Worm (Caenorhabditis elegans) whole organism, L4 larva: ENCODE data around the gene F32D1.7.

Experiments
- D1046.2 ChIP-seq: fragments of 200-800 bp; sonication (Bioruptor generic); IDR thresholded peaks from 2 replicates; pipeline ENCODE4 v1.3.6; 2022; ENCODE audit warnings: missing genetic modification characterization, missing compliant biosample characterization
- F26F4.8 ChIP-seq: fragments of 200-800 bp; sonication (Bioruptor generic); conservative IDR thresholded peaks from 2 replicates; pipeline ENCODE4 v1.3.6; 2022; ENCODE audit warnings: missing genetic modification characterization, missing compliant biosample characterization
- F37D6.2 ChIP-seq: sonication (generic microtip); optimal IDR thresholded peaks from 2 replicates; lab custom pipeline; 2016; ENCODE audit warnings: mild to moderate bottlenecking, missing genetic modification characterization, missing compliant biosample characterization
- F44E2.7 ChIP-seq: fragments of 200-800 bp; sonication (Bioruptor generic); IDR thresholded peaks from 2 replicates; pipeline ENCODE4 v2.1.2; 2022; ENCODE audit warnings: missing genetic modification characterization, missing compliant biosample characterization
- R02D3.7 ChIP-seq: fragments of 150-350 bp; sonication (generic microtip); optimal IDR thresholded peaks from 3 replicates; lab custom pipeline; 2014; ENCODE audit warnings: missing biosample characterization, missing genetic modification characterization
- T20F7.1 ChIP-seq: fragments of 200-800 bp; sonication (Bioruptor generic); optimal IDR thresholded peaks from 2 replicates; lab custom pipeline; 2018; ENCODE audit warnings: mild to moderate bottlenecking, missing genetic modification characterization, missing compliant biosample characterization
- T26A8.4 ChIP-seq: fragments of 200-800 bp; sonication (Bioruptor generic); IDR thresholded peaks from 2 replicates; pipeline ENCODE4 v1.3.6; 2022; ENCODE audit warnings: missing genetic modification characterization, missing compliant biosample characterization
- Y105C5A.15 ChIP-seq: fragments of 200-800 bp; sonication (Bioruptor generic); IDR thresholded peaks from 2 replicates; pipeline ENCODE4 v1.3.6; 2022; ENCODE audit warnings: missing genetic modification characterization, missing compliant biosample characterization
- Y5F2A.4 ChIP-seq: fragments of 200-800 bp; sonication (Bioruptor generic); optimal IDR thresholded peaks from 2 replicates; lab custom pipeline; 2018; ENCODE audit warnings: mild to moderate bottlenecking, missing genetic modification characterization, missing compliant biosample characterization
- aly-2 ChIP-seq: sonication (generic microtip); optimal IDR thresholded peaks from 2 replicates; lab custom pipeline; 2018; ENCODE audit warnings: missing biosample characterization, missing genetic modification characterization
- attf-4 ChIP-seq: sonication (generic microtip); optimal IDR thresholded peaks from 3 replicates; lab custom pipeline; 2017; ENCODE audit warnings: missing biosample characterization, missing genetic modification characterization
- ceh-20 ChIP-seq: fragments of 200-800 bp; sonication (Bioruptor generic); IDR thresholded peaks from 2 replicates; pipeline ENCODE4 v1.3.6; 2022; ENCODE audit warnings: missing genetic modification reagents, missing genetic modification characterization, missing compliant biosample characterization
- ceh-32 ChIP-seq: sonication (generic microtip); optimal IDR thresholded peaks from 2 replicates; lab custom pipeline; 2016; ENCODE audit warnings: mild to moderate bottlenecking, missing genetic modification characterization, missing compliant biosample characterization; ENCODE audit not compliant: poor library complexity
- ces-1 ChIP-seq: fragments of 150-350 bp; sonication (generic microtip); optimal IDR thresholded peaks from 4 replicates; lab custom pipeline; 2014; ENCODE audit warnings: missing biosample characterization, missing genetic modification reagents, missing genetic modification characterization
- daf-16 ChIP-seq, 3 experiments: sonication (generic microtip); optimal IDR thresholded peaks; 2 replicates each; lab custom pipeline; 2016 to 2017; ENCODE audit warnings: missing genetic modification characterization in 3 of 3, missing genetic modification reagents in 3 of 3, mild to moderate bottlenecking in 2 of 3, missing compliant biosample characterization in 2 of 3, missing biosample characterization in 1 of 3, moderate library complexity in 1 of 3
- dmd-8 ChIP-seq: fragments of 200-800 bp; sonication (Bioruptor generic); IDR thresholded peaks from 2 replicates; pipeline ENCODE4 v1.3.6; 2022; ENCODE audit warnings: missing genetic modification characterization, missing compliant biosample characterization
- dve-1 ChIP-seq: sonication (generic microtip); optimal IDR thresholded peaks from 2 replicates; lab custom pipeline; 2017; ENCODE audit warnings: antibody characterized with exemption, mild to moderate bottlenecking, missing genetic modification characterization, missing compliant biosample characterization; ENCODE audit not compliant: insufficient read depth
- fkh-10 ChIP-seq: fragments of 150-350 bp; optimal IDR thresholded peaks from 2 replicates; lab custom pipeline; 2014; ENCODE audit warnings: missing biosample characterization, missing genetic modification reagents, missing genetic modification characterization
- hif-1 ChIP-seq, 2 experiments: sonication (generic microtip); optimal IDR thresholded peaks; 2 replicates each; lab custom pipeline; 2016 to 2017; ENCODE audit warnings: missing compliant biosample characterization in 2 of 2, missing genetic modification characterization in 2 of 2, missing genetic modification reagents in 2 of 2, missing genotype in 2 of 2, mild to moderate bottlenecking in 1 of 2
- hlh-11 ChIP-seq: fragments of 200-800 bp; sonication (Bioruptor generic); optimal IDR thresholded peaks from 2 replicates; lab custom pipeline; 2018; ENCODE audit warnings: mild to moderate bottlenecking, missing genetic modification characterization, missing compliant biosample characterization
- hlh-30 ChIP-seq: sonication (generic microtip); optimal IDR thresholded peaks from 2 replicates; lab custom pipeline; 2017; ENCODE audit warnings: antibody characterized with exemption, mild to moderate bottlenecking, missing genetic modification characterization, missing compliant biosample characterization; ENCODE audit not compliant: insufficient read depth
- lin-1 ChIP-seq: fragments of 200-800 bp; sonication (Bioruptor generic); IDR thresholded peaks from 2 replicates; pipeline ENCODE4 v1.3.6; 2022; ENCODE audit warnings: missing genetic modification reagents, missing genetic modification characterization, missing compliant biosample characterization
- lin-13 ChIP-seq: fragments of 150-350 bp; optimal IDR thresholded peaks from 2 replicates; lab custom pipeline; 2014; ENCODE audit warnings: missing biosample characterization, missing genetic modification reagents, missing genetic modification characterization
- lin-15B ChIP-seq: fragments of 150-350 bp; sonication (generic microtip); optimal IDR thresholded peaks from 3 replicates; lab custom pipeline; 2014; ENCODE audit warnings: missing biosample characterization, missing genetic modification characterization
- lin-39 ChIP-seq: fragments of 150-350 bp; optimal IDR thresholded peaks from 2 replicates; lab custom pipeline; 2014; ENCODE audit warnings: missing biosample characterization, missing genetic modification reagents, missing genetic modification characterization
- lir-3 ChIP-seq: sonication (generic microtip); optimal IDR thresholded peaks from 2 replicates; lab custom pipeline; 2016; ENCODE audit warnings: mild to moderate bottlenecking, missing genetic modification characterization, missing compliant biosample characterization
- lsy-2 ChIP-seq, 2 experiments: fragments of 150-350 bp in 1 of 2; sonication (generic microtip) in 1 of 2; optimal IDR thresholded peaks; 2 replicates each; lab custom pipeline; 2014 to 2017; ENCODE audit warnings: missing biosample characterization in 2 of 2, missing genetic modification characterization in 2 of 2
- madf-5 ChIP-seq, 2 experiments: fragments of 200-800 bp; sonication (Bioruptor generic); IDR thresholded peaks; 2 replicates each; pipeline ENCODE4 v1.3.6; 2022; ENCODE audit warnings: missing compliant biosample characterization in 2 of 2, missing genetic modification characterization in 2 of 2
- madf-9 ChIP-seq: fragments of 200-800 bp; sonication (Bioruptor generic); conservative IDR thresholded peaks from 2 replicates; pipeline ENCODE4 v1.3.6; 2022; ENCODE audit warnings: missing genetic modification reagents, missing genetic modification characterization, missing compliant biosample characterization
- mdl-1 ChIP-seq, 2 experiments: fragments of 150-350 bp in 1 of 2; sonication (generic microtip) in 1 of 2; optimal IDR thresholded peaks; 2 replicates each; lab custom pipeline; 2014 to 2017; ENCODE audit warnings: missing biosample characterization in 2 of 2, missing genetic modification characterization in 2 of 2
- mdt-29 ChIP-seq: fragments of 200-800 bp; sonication (Bioruptor generic); IDR thresholded peaks from 2 replicates; pipeline ENCODE4 v1.3.6; 2022; ENCODE audit warnings: missing genetic modification reagents, missing genetic modification characterization, missing compliant biosample characterization
- nhr-102 ChIP-seq: sonication (generic microtip); optimal IDR thresholded peaks from 2 replicates; lab custom pipeline; 2016; ENCODE audit warnings: mild to moderate bottlenecking, missing genetic modification characterization, moderate library complexity, missing compliant biosample characterization
- nhr-11 ChIP-seq: fragments of 150-350 bp; optimal IDR thresholded peaks from 2 replicates; lab custom pipeline; 2014; ENCODE audit warnings: missing biosample characterization, missing genetic modification characterization
- nhr-111 ChIP-seq: fragments of 200-800 bp; sonication (Bioruptor generic); optimal IDR thresholded peaks from 2 replicates; lab custom pipeline; 2018; ENCODE audit warnings: mild to moderate bottlenecking, missing genetic modification characterization, missing compliant biosample characterization
- nhr-25 ChIP-seq: sonication (generic microtip); optimal IDR thresholded peaks from 2 replicates; lab custom pipeline; 2017; ENCODE audit warnings: missing genetic modification characterization, mild to moderate bottlenecking, missing compliant biosample characterization, antibody characterized with exemption, moderate library complexity, borderline replicate concordance; ENCODE audit not compliant: insufficient read depth
- nhr-41 ChIP-seq: fragments of 200-800 bp; sonication (Bioruptor generic); IDR thresholded peaks from 2 replicates; pipeline ENCODE4 v1.3.6; 2022; ENCODE audit warnings: missing genetic modification reagents, missing genetic modification characterization, missing compliant biosample characterization
- nhr-48 ChIP-seq: sonication (generic microtip); optimal IDR thresholded peaks from 2 replicates; lab custom pipeline; 2016; ENCODE audit warnings: mild to moderate bottlenecking, missing genetic modification characterization, missing compliant biosample characterization
- nhr-6 ChIP-seq: fragments of 150-350 bp; optimal IDR thresholded peaks from 2 replicates; lab custom pipeline; 2014; ENCODE audit warnings: missing biosample characterization, missing genetic modification characterization
- pqm-1 ChIP-seq: sonication (generic microtip); optimal IDR thresholded peaks from 2 replicates; lab custom pipeline; 2017; ENCODE audit warnings: missing biosample characterization, missing genetic modification characterization
- sdz-12 ChIP-seq: fragments of 200-800 bp; sonication (Bioruptor generic); optimal IDR thresholded peaks from 2 replicates; lab custom pipeline; 2018; ENCODE audit warnings: mild to moderate bottlenecking, missing genetic modification characterization, missing compliant biosample characterization
- skn-1 ChIP-seq: fragments of 150-350 bp; optimal IDR thresholded peaks from 2 replicates; lab custom pipeline; 2014; ENCODE audit warnings: missing biosample characterization, missing genetic modification characterization
- snpc-1.2 ChIP-seq: fragments of 200-800 bp; sonication (Bioruptor generic); IDR thresholded peaks from 2 replicates; pipeline ENCODE4 v1.3.6; 2022; ENCODE audit warnings: missing genetic modification reagents, missing genetic modification characterization, missing compliant biosample characterization
- snpc-4 ChIP-seq: fragments of 150-350 bp; optimal IDR thresholded peaks from 2 replicates; lab custom pipeline; 2014; ENCODE audit warnings: missing biosample characterization, missing genetic modification characterization
- tra-1 ChIP-seq: fragments of 200-800 bp; sonication (Bioruptor generic); IDR thresholded peaks from 2 replicates; pipeline ENCODE4 v1.3.6; 2022; ENCODE audit warnings: missing genetic modification reagents, missing genetic modification characterization, missing compliant biosample characterization
- vab-7 ChIP-seq: fragments of 200-800 bp; sonication (Bioruptor generic); IDR thresholded peaks from 2 replicates; pipeline ENCODE4 v1.3.6; 2022; ENCODE audit warnings: missing genetic modification reagents, missing genetic modification characterization, missing compliant biosample characterization
- zip-11 ChIP-seq: fragments of 200-800 bp; sonication (Bioruptor generic); IDR thresholded peaks from 2 replicates; pipeline ENCODE4 v1.3.6; 2022; ENCODE audit warnings: missing genetic modification characterization, missing compliant biosample characterization
- zip-2 ChIP-seq: fragments of 150-350 bp; optimal IDR thresholded peaks from 2 replicates; lab custom pipeline; 2014; ENCODE audit warnings: missing biosample characterization, missing genetic modification characterization
- ztf-11 ChIP-seq: fragments of 150-350 bp; optimal IDR thresholded peaks from 2 replicates; lab custom pipeline; 2014; ENCODE audit warnings: missing biosample characterization, missing genetic modification characterization

The F32D1.7 gene

ce11 chrV:4356047-4356612 is 19.8 kb downstream of the F32D1.7 start:
- TF ChIP-seq hlh-11 (tag; lab: Kevin White, UChicago), result no peak
- TF ChIP-seq dve-1 (tag; lab: Kevin White, UChicago), result no peak
- TF ChIP-seq lin-13 (GFP tag; lab: Kevin White, UChicago), result no peak
- TF ChIP-seq hif-1 (tag; optimal IDR thresholded peaks at IDR 0.05; lab: Kevin White, UChicago), result no peak
- TF ChIP-seq lin-1 (GFP tag; lab: Robert Waterston, UW), result no peak
- no peak for TF ChIP-seq nhr-6 (tag; lab: Kevin White, UChicago)
- TF ChIP-seq snpc-1.2, result no peak
- no peak for TF ChIP-seq fkh-10 (GFP tag; lab: Kevin White, UChicago)
- no peak for TF ChIP-seq Y5F2A.4 (GFP tag; lab: Kevin White, UChicago)
- TF ChIP-seq lin-15B (tag; lab: Kevin White, UChicago), result no peak
- TF ChIP-seq lir-3, result no peak
- TF ChIP-seq ztf-11 (tag; lab: Kevin White, UChicago), result no peak
- TF ChIP-seq lin-39 (tag; lab: Kevin White, UChicago), result no peak
- no peak for TF ChIP-seq tra-1 (GFP tag; lab: Robert Waterston, UW)
- no peak for TF ChIP-seq aly-2
- no peak for TF ChIP-seq nhr-11 (tag; lab: Kevin White, UChicago)
- TF ChIP-seq nhr-48 (tag; lab: Kevin White, UChicago), result no peak

DNA sequence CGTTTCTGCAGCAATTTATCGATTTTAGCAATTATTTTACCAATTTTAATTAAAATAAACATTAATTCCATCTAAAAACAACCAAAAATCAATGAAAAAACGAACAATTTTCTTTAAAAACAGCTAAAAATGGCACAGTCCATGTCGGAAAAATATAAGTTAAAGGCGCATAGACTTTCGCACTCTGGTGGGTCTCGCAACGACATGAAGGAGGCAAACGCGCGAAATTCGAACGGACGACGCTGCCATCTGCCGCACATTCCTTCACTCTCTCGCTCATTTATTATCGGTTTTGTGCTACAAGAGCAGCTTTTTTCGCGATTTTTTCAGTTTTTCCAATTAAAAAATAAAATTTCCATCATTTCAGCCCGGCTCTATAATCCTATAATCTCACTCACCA is 29.2 kb downstream of the F32D1.7 start, which contains the start of gene mcm-7:
Gene mcm-7 (plus strand): TSS at position 368 of the 400 bp plus-strand sequence.
- TF ChIP-seq ces-1 (GFP tag; lab: Kevin White, UChicago) (no peak), dmd-8 (no peak), nhr-111 (GFP tag; lab: Kevin White, UChicago) (no peak), R02D3.7 (tag; lab: Kevin White, UChicago) (no peak), vab-7 (GFP tag; lab: Robert Waterston, UW) (no peak), madf-5 (GFP tag; IDR thresholded peaks at IDR 0.05; lab: Robert Waterston, UW) (no peak), pqm-1 (tag; lab: Kevin White, UChicago) (no peak), nhr-41 (no peak), nhr-102 (no peak), Y5F2A.4 (GFP tag; lab: Kevin White, UChicago) (no peak), ceh-32 (no peak), skn-1 (tag; lab: Kevin White, UChicago) (no peak), mdt-29 (GFP tag; lab: Robert Waterston, UW) (no peak), madf-9 (no peak), zip-2 (tag; lab: Kevin White, UChicago) (peak; percentile 8), hlh-30 (tag; lab: Kevin White, UChicago) (no peak), lin-1 (GFP tag; lab: Robert Waterston, UW) (no peak), T26A8.4 (no peak), F26F4.8 (no peak), F44E2.7 (GFP tag; lab: Robert Waterston, UW) (no peak), snpc-1.2 (no peak), attf-4 (tag; lab: Kevin White, UChicago) (no peak), F37D6.2 (tag; lab: Kevin White, UChicago) (no peak), nhr-25 (tag; lab: Kevin White, UChicago) (no peak), daf-16 (GFP tag; optimal IDR thresholded peaks at IDR 0.05; lab: Kevin White, UChicago) (no peak), daf-16 (tag; optimal IDR thresholded peaks at IDR 0.05; lab: Kevin White, UChicago) (no peak), Y105C5A.15 (no peak), mdl-1 (tag; optimal IDR thresholded peaks at IDR 0.05; lab: Kevin White, UChicago) (no peak), ztf-11 (tag; lab: Kevin White, UChicago) (no peak), lsy-2 (tag; optimal IDR thresholded peaks at IDR 0.05; lab: Kevin White, UChicago) (peak in 1 of 2 experiments; percentile 78), snpc-4 (tag; lab: Kevin White, UChicago) (no peak), zip-11 (GFP tag; lab: Robert Waterston, UW) (no peak), T20F7.1 (GFP tag; lab: Kevin White, UChicago) (no peak), sdz-12 (GFP tag; lab: Kevin White, UChicago) (no peak), nhr-48 (tag; lab: Kevin White, UChicago) (no peak), nhr-6 (tag; lab: Kevin White, UChicago) (peak; percentile 70), ceh-20 (GFP tag; lab: Robert Waterston, UW) (no peak), D1046.2 (GFP tag; lab: Robert Waterston, UW) (no peak)
